Worm (Caenorhabditis elegans): ENCODE results near the gene clec-225.

clec-225 gene

ce11 chrV:13090130-13090770, 44.4 kb downstream of the clec-225 start, which contains the start of gene C34B4.4:
Gene C34B4.4, plus strand, starts transcription at chrV:13090405.
- TF ChIP-seq nhr-85 (tag): peak; percentile 49
- TF ChIP-seq nhr-19 (GFP tag; conservative IDR thresholded peaks at IDR 0.05): peak; percentile 19; the same call in 1 of the 2 replicates
- peak; percentile 54 for TF ChIP-seq aly-2 (tag; optimal IDR thresholded peaks at IDR 0.05)
- TF ChIP-seq unc-130 (tag; optimal IDR thresholded peaks at IDR 0.05): no peak
- TF ChIP-seq nhr-71 (tag; optimal IDR thresholded peaks at IDR 0.05): peak; percentile 32
- peak; percentile 0 for TF ChIP-seq snu-23 (GFP tag; optimal IDR thresholded peaks at IDR 0.05)
- TF ChIP-seq swsn-7 (tag; optimal IDR thresholded peaks at IDR 0.05): no peak
- TF ChIP-seq mab-9 (GFP tag; IDR thresholded peaks at IDR 0.05): 0 out of 2 replicates have a peak, but pooled peaks have one; percentile 33
- TF ChIP-seq lin-14 (GFP tag; optimal IDR thresholded peaks at IDR 0.05): peak; percentile 8
- no peak for TF ChIP-seq dsc-1 (tag; optimal IDR thresholded peaks at IDR 0.05)
- no peak for TF ChIP-seq lin-35 (GFP tag; optimal IDR thresholded peaks at IDR 0.05)
- no peak for TF ChIP-seq pag-3 (tag; optimal IDR thresholded peaks at IDR 0.05; ENCODE audit: borderline replicate concordance, insufficient read depth)
- TF ChIP-seq nhr-90 (tag; optimal IDR thresholded peaks at IDR 0.05; ENCODE audit: poor library complexity): peak; percentile 29
- no peak for TF ChIP-seq fkh-10 (GFP tag; optimal IDR thresholded peaks at IDR 0.05)
- no peak for TF ChIP-seq efl-1 (optimal IDR thresholded peaks at IDR 0.05)
- TF ChIP-seq efl-1 (GFP tag; optimal IDR thresholded peaks at IDR 0.05 in 1 of 2): peak in 1 of 2 experiments; percentile 16
- TF ChIP-seq pax-3 (tag; optimal IDR thresholded peaks at IDR 0.05): peak; percentile 18
- no peak for TF ChIP-seq nhr-11 (tag; optimal IDR thresholded peaks at IDR 0.05)
- peak; percentile 9 for TF ChIP-seq elt-2 (tag; optimal IDR thresholded peaks at IDR 0.05)
- no peak for TF ChIP-seq egl-13 (tag; optimal IDR thresholded peaks at IDR 0.05)

- TF ChIP-seq nhr-85 (tag) (peak; percentile 64), aly-2 (tag; optimal IDR thresholded peaks at IDR 0.05) (no peak), ceh-90 (tag; optimal IDR thresholded peaks at IDR 0.05) (no peak), jun-1 (tag; optimal IDR thresholded peaks at IDR 0.05) (no peak), alr-1 (tag; optimal IDR thresholded peaks at IDR 0.05; ENCODE audit: borderline replicate concordance) (no peak), lir-3 (tag; optimal IDR thresholded peaks at IDR 0.05; ENCODE audit: poor library complexity) (no peak), dpl-1 (GFP tag; optimal IDR thresholded peaks at IDR 0.05) (no peak), egl-13 (tag; optimal IDR thresholded peaks at IDR 0.05) (no peak), snu-23 (GFP tag; optimal IDR thresholded peaks at IDR 0.05) (peak; percentile 7), tlp-1 (tag; optimal IDR thresholded peaks at IDR 0.05) (no peak), nhr-20 (tag; optimal IDR thresholded peaks at IDR 0.05) (no peak), dsc-1 (tag; optimal IDR thresholded peaks at IDR 0.05) (peak; percentile 1), mep-1 (tag; optimal IDR thresholded peaks at IDR 0.05) (no peak)
Measured at ce11 chrV:13088485-13088884, 46.2 kb downstream of the clec-225 start.

- TF ChIP-seq elt-2 (tag; optimal IDR thresholded peaks at IDR 0.05) (peak; percentile 24), pqm-1 (tag; optimal IDR thresholded peaks at IDR 0.05) (no peak), snpc-4 (tag; optimal IDR thresholded peaks at IDR 0.05) (no peak), C34B4.2 (tag; optimal IDR thresholded peaks at IDR 0.05) (no peak), ceh-88 (GFP tag; IDR thresholded peaks at IDR 0.05) (0 out of 2 replicates have a peak, but pooled peaks have one; percentile 29), irx-1 (tag; optimal IDR thresholded peaks at IDR 0.05) (peak; percentile 40), efl-1 (optimal IDR thresholded peaks at IDR 0.05) (peak; percentile 44 to 52), efl-1 (GFP tag; optimal IDR thresholded peaks at IDR 0.05 in 1 of 2) (peak; percentile 29 to 92), snu-23 (GFP tag; optimal IDR thresholded peaks at IDR 0.05) (peak; percentile 85), sptf-1 (tag; optimal IDR thresholded peaks at IDR 0.05) (no peak), vab-15 (tag; optimal IDR thresholded peaks at IDR 0.05) (no peak), mep-1 (tag; optimal IDR thresholded peaks at IDR 0.05) (peak; percentile 50), egl-27 (tag; optimal IDR thresholded peaks at IDR 0.05) (peak; percentile 43 to 48), nhr-47 (tag; optimal IDR thresholded peaks at IDR 0.05) (peak; percentile 73), nhr-11 (tag; optimal IDR thresholded peaks at IDR 0.05) (peak; percentile 28), mdl-1 (tag; optimal IDR thresholded peaks at IDR 0.05) (peak in 1 of 2 experiments; percentile 40), zip-4 (GFP tag; optimal IDR thresholded peaks at IDR 0.05) (peak; percentile 46), unc-130 (tag; optimal IDR thresholded peaks at IDR 0.05) (peak; percentile 71), nhr-71 (tag; optimal IDR thresholded peaks at IDR 0.05) (peak; percentile 93), fkh-8 (tag; optimal IDR thresholded peaks at IDR 0.05) (peak; percentile 71), blmp-1 (tag; optimal IDR thresholded peaks at IDR 0.05) (no peak), jun-1 (tag; optimal IDR thresholded peaks at IDR 0.05) (peak; percentile 64), nhr-90 (tag; optimal IDR thresholded peaks at IDR 0.05; ENCODE audit: poor library complexity) (peak; percentile 61), ceh-8 (GFP tag; optimal IDR thresholded peaks at IDR 0.05) (no peak), nhr-85 (tag) (peak; percentile 85), aha-1 (tag; optimal IDR thresholded peaks at IDR 0.05) (no peak), unc-30 (tag; optimal IDR thresholded peaks at IDR 0.05) (no peak), nhr-76 (tag; optimal IDR thresholded peaks at IDR 0.05) (no peak)
Measured at ce11 chrV:13085917-13086552, 48.7 kb downstream of the clec-225 start.
